Worm (Caenorhabditis elegans): ENCODE data around the gene fem-2.

fem-2 gene

DNA sequence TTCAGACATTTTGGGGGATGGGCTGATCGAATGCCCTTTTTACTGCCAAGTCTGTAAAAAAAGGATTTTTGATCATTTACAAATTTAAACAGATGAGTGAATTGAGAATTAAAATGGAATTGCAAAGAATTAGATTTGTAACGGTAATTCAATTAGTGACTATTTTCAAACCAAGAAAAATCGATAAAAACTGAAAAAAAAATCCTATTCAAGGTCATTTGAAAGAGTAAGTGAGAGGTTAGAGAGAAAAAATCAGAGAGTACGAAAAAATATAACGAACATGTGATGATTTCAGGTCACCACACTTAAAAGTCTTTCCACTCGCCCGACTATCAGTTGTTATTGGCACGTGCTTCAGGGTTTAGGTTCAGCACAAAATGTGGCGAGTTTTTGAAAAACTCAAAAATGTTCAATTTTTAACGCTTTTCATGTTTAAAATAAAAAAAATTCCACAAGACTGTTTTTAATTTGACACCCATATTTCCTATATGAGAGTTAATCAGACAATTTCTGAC lies 14.2 kb downstream of the fem-2 start, which contains the start of gene T19C3.4:
Gene T19C3.4 (minus strand): TSS at position 51 of the 515 bp plus-strand sequence.
- no peak for TF ChIP-seq ceh-82 (tag; optimal IDR thresholded peaks at IDR 0.05)
- no peak for TF ChIP-seq skn-1 (tag; optimal IDR thresholded peaks at IDR 0.05)
- no peak for TF ChIP-seq ceh-20 (GFP tag; IDR thresholded peaks at IDR 0.05)
- no peak for TF ChIP-seq vab-7 (GFP tag; IDR thresholded peaks at IDR 0.05)
- no peak for TF ChIP-seq T20F7.1 (GFP tag; optimal IDR thresholded peaks at IDR 0.05)
- peak; percentile 11 for TF ChIP-seq mxl-3 (GFP tag; optimal IDR thresholded peaks at IDR 0.05)
- peak; percentile 81 for TF ChIP-seq dmd-6 (GFP tag; IDR thresholded peaks at IDR 0.05)
- TF ChIP-seq nhr-10 (tag; optimal IDR thresholded peaks at IDR 0.05): no peak
- TF ChIP-seq Y5F2A.4 (GFP tag; optimal IDR thresholded peaks at IDR 0.05): no peak
- TF ChIP-seq aly-2 (tag; optimal IDR thresholded peaks at IDR 0.05): no peak
- TF ChIP-seq ama-1 (optimal IDR thresholded peaks at IDR 0.05): no peak
- TF ChIP-seq daf-8 (GFP tag; IDR thresholded peaks at IDR 0.05): no peak
- peak; percentile 57 for TF ChIP-seq nhr-77 (tag; optimal IDR thresholded peaks at IDR 0.05)
- no peak for TF ChIP-seq lin-29 (GFP tag; IDR thresholded peaks at IDR 0.05)
- no peak for TF ChIP-seq lir-3 (tag; optimal IDR thresholded peaks at IDR 0.05)
- no peak for TF ChIP-seq madf-5 (GFP tag; IDR thresholded peaks at IDR 0.05)
- TF ChIP-seq dmd-8 (GFP tag; IDR thresholded peaks at IDR 0.05): no peak
- no peak for TF ChIP-seq daf-16 (GFP tag; optimal IDR thresholded peaks at IDR 0.05)
- TF ChIP-seq daf-16 (tag; optimal IDR thresholded peaks at IDR 0.05): peak; percentile 39
- TF ChIP-seq ZK337.2 (GFP tag; IDR thresholded peaks at IDR 0.05): no peak
- peak; percentile 87 for TF ChIP-seq hlh-30 (tag; optimal IDR thresholded peaks at IDR 0.05; ENCODE audit: insufficient read depth)
- no peak for TF ChIP-seq jun-1 (tag; optimal IDR thresholded peaks at IDR 0.05)
- peak; percentile 56 for TF ChIP-seq hlh-11 (tag; optimal IDR thresholded peaks at IDR 0.05)
- peak; percentile 23 for TF ChIP-seq aha-1 (tag)
- TF ChIP-seq sdz-12 (GFP tag; optimal IDR thresholded peaks at IDR 0.05): no peak
- peak in 1 of 2 experiments; percentile 63 for TF ChIP-seq mdl-1 (tag; optimal IDR thresholded peaks at IDR 0.05)
- TF ChIP-seq Y105C5A.15 (GFP tag; IDR thresholded peaks at IDR 0.05): no peak
- peak; percentile 26; the same call in 1 of the 2 replicates for TF ChIP-seq mdt-29 (GFP tag; IDR thresholded peaks at IDR 0.05)
- peak; percentile 19 for TF ChIP-seq mep-1 (tag; optimal IDR thresholded peaks at IDR 0.05)
- TF ChIP-seq nhr-237 (tag; optimal IDR thresholded peaks at IDR 0.05): no peak
- TF ChIP-seq fos-1 (tag; optimal IDR thresholded peaks at IDR 0.05): no peak
- peak; percentile 58 for TF ChIP-seq dve-1 (tag; optimal IDR thresholded peaks at IDR 0.05; ENCODE audit: insufficient read depth)
- TF ChIP-seq tra-1 (GFP tag; IDR thresholded peaks at IDR 0.05): no peak
- TF ChIP-seq pha-4 (GFP tag; IDR thresholded peaks at IDR 0.05): no peak
- no peak for TF ChIP-seq pha-4 (tag; optimal IDR thresholded peaks at IDR 0.05)
- no peak for TF ChIP-seq ceh-62 (tag; optimal IDR thresholded peaks at IDR 0.05)
- no peak for TF ChIP-seq F49E8.2 (tag; optimal IDR thresholded peaks at IDR 0.05; ENCODE audit: borderline replicate concordance)
- TF ChIP-seq php-3 (GFP tag; IDR thresholded peaks at IDR 0.05): 0 out of 2 replicates have a peak, but pooled peaks have one; percentile 44
- no peak for TF ChIP-seq hmg-1.1 (GFP tag; IDR thresholded peaks at IDR 0.05)
- TF ChIP-seq lin-39 (tag; optimal IDR thresholded peaks at IDR 0.05): no peak
- peak in 1 of 2 experiments; percentile 22 for TF ChIP-seq lsy-2 (tag; optimal IDR thresholded peaks at IDR 0.05)
- TF ChIP-seq nhr-28 (tag; optimal IDR thresholded peaks at IDR 0.05): peak; percentile 73
- no peak for TF ChIP-seq T26A8.4 (GFP tag; IDR thresholded peaks at IDR 0.05)
- no peak for TF ChIP-seq nhr-48 (tag; optimal IDR thresholded peaks at IDR 0.05)
- no peak for TF ChIP-seq pqm-1 (tag; optimal IDR thresholded peaks at IDR 0.05)

Data from whole organism, L4 larva.